Worm (Caenorhabditis elegans) whole organism, young adult: ENCODE results near the gene T24A6.1.

Source experiments
- B0261.1 ChIP-seq: sonication (generic microtip); optimal IDR thresholded peaks from 2 replicates; lab custom pipeline; 2016; ENCODE audit warnings: mild to moderate bottlenecking, missing genetic modification characterization, moderate library complexity, missing compliant biosample characterization
- D2030.7 ChIP-seq: fragments of 200-800 bp; sonication (Bioruptor generic); IDR thresholded peaks from 2 replicates; pipeline ENCODE4 v1.3.6; 2022; ENCODE audit warnings: missing genetic modification reagents, missing genetic modification characterization, missing compliant biosample characterization
- F10E7.11 ChIP-seq: sonication (generic microtip); optimal IDR thresholded peaks from 2 replicates; lab custom pipeline; 2017; ENCODE audit warnings: mild to moderate bottlenecking, missing genetic modification characterization, moderate library complexity, missing compliant biosample characterization
- F22D6.2 ChIP-seq: sonication (generic microtip); optimal IDR thresholded peaks from 2 replicates; lab custom pipeline; 2016; ENCODE audit warnings: mild to moderate bottlenecking, missing genetic modification characterization, missing compliant biosample characterization
- F23B12.7 ChIP-seq: sonication (generic microtip); optimal IDR thresholded peaks from 2 replicates; lab custom pipeline; 2017; ENCODE audit warnings: missing genetic modification characterization, mild to moderate bottlenecking, missing compliant biosample characterization, antibody characterized with exemption, moderate library complexity; ENCODE audit not compliant: insufficient read depth
- F33H1.4 ChIP-seq: fragments of 200-800 bp; sonication (Bioruptor generic); IDR thresholded peaks from 2 replicates; pipeline ENCODE4 v1.3.6; 2022; ENCODE audit warnings: missing genetic modification reagents, missing genetic modification characterization, missing compliant biosample characterization
- F39B2.1 ChIP-seq: fragments of 200-800 bp; sonication (Bioruptor generic); IDR thresholded peaks from 2 replicates; pipeline ENCODE4 v1.3.6; 2022; ENCODE audit warnings: missing genetic modification reagents, missing genetic modification characterization, missing compliant biosample characterization
- F55B11.4 ChIP-seq: sonication (generic microtip); optimal IDR thresholded peaks from 2 replicates; lab custom pipeline; 2016; ENCODE audit warnings: missing compliant biosample characterization, missing genetic modification characterization, borderline replicate concordance; ENCODE audit not compliant: insufficient read depth
- F57C9.4 ChIP-seq: sonication (generic microtip); optimal IDR thresholded peaks from 2 replicates; lab custom pipeline; 2017; ENCODE audit warnings: mild to moderate bottlenecking, missing genetic modification characterization, missing compliant biosample characterization
- K12H6.12 ChIP-seq: fragments of 200-800 bp; sonication (Bioruptor generic); optimal IDR thresholded peaks from 2 replicates; lab custom pipeline; 2018; ENCODE audit warnings: mild to moderate bottlenecking, missing genetic modification characterization, missing compliant biosample characterization
- Y53F4B.3 ChIP-seq: fragments of 200-800 bp; sonication (Bioruptor generic); IDR thresholded peaks from 2 replicates; pipeline ENCODE4 v1.3.6; 2022; ENCODE audit warnings: missing genetic modification reagents, missing genetic modification characterization, missing compliant biosample characterization
- Y53G8AR.9 ChIP-seq: fragments of 200-800 bp; sonication (Bioruptor generic); conservative IDR thresholded peaks from 2 replicates; pipeline ENCODE4 v1.3.6; 2022; ENCODE audit warnings: missing genetic modification reagents, missing genetic modification characterization, missing compliant biosample characterization
- Y56A3A.18 ChIP-seq: fragments of 200-800 bp; sonication (Bioruptor generic); IDR thresholded peaks from 2 replicates; pipeline ENCODE4 v1.3.6; 2022; ENCODE audit warnings: missing genetic modification reagents, missing genetic modification characterization, missing compliant biosample characterization
- Y67H2A.10 ChIP-seq: fragments of 200-800 bp; sonication (Bioruptor generic); conservative IDR thresholded peaks from 2 replicates; pipeline ENCODE4 v1.3.6; 2022; ENCODE audit warnings: missing genetic modification reagents, missing genetic modification characterization, missing compliant biosample characterization
- ZK185.1 ChIP-seq: sonication (generic microtip); optimal IDR thresholded peaks from 2 replicates; lab custom pipeline; 2016; ENCODE audit warnings: mild to moderate bottlenecking, missing genetic modification characterization, missing compliant biosample characterization; ENCODE audit not compliant: poor library complexity, severe bottlenecking
- attf-5 ChIP-seq: fragments of 200-800 bp; sonication (Bioruptor generic); optimal IDR thresholded peaks from 2 replicates; lab custom pipeline; 2018; ENCODE audit warnings: mild to moderate bottlenecking, missing genetic modification characterization, missing compliant biosample characterization
- bed-1 ChIP-seq: fragments of 200-800 bp; sonication (Bioruptor generic); IDR thresholded peaks from 2 replicates; pipeline ENCODE4 v1.3.6; 2022; ENCODE audit warnings: missing genetic modification reagents, missing genetic modification characterization, missing compliant biosample characterization
- cebp-1 ChIP-seq, 2 experiments: fragments of 200-800 bp in 1 of 2; sonication (Bioruptor generic) in 1 of 2; sonication (generic microtip) in 1 of 2; IDR thresholded peaks in 1 of 2; optimal IDR thresholded peaks in 1 of 2; 2 replicates each; pipeline versions ENCODE4 v1.3.6 to Lab custom; 2017 to 2022; ENCODE audit warnings: missing compliant biosample characterization in 2 of 2, missing genetic modification characterization in 2 of 2, mild to moderate bottlenecking in 1 of 2, missing genetic modification reagents in 1 of 2, moderate library complexity in 1 of 2
- cebp-2 ChIP-seq: fragments of 200-800 bp; sonication (Bioruptor generic); IDR thresholded peaks from 2 replicates; pipeline ENCODE4 v1.3.6; 2022; ENCODE audit warnings: missing genetic modification characterization, missing compliant biosample characterization
- ceh-91 ChIP-seq: fragments of 200-800 bp; sonication (Bioruptor generic); IDR thresholded peaks from 2 replicates; pipeline ENCODE4 v1.3.6; 2022; ENCODE audit warnings: missing genetic modification reagents, missing genetic modification characterization, missing compliant biosample characterization
- efl-1 ChIP-seq: fragments of 150-350 bp; optimal IDR thresholded peaks from 2 replicates; lab custom pipeline; 2014; ENCODE audit warnings: missing biosample characterization, missing genetic modification reagents, missing genetic modification characterization
- egrh-3 ChIP-seq: fragments of 200-800 bp; sonication (Bioruptor generic); IDR thresholded peaks from 2 replicates; pipeline ENCODE4 v1.3.6; 2022; ENCODE audit warnings: missing genetic modification reagents, missing genetic modification characterization, missing compliant biosample characterization
- ekl-4 ChIP-seq: fragments of 200-800 bp; sonication (Bioruptor generic); IDR thresholded peaks from 2 replicates; pipeline ENCODE4 v1.3.6; 2022; ENCODE audit warnings: missing genetic modification reagents, missing genetic modification characterization, missing compliant biosample characterization
- lag-1 ChIP-seq: fragments of 200-800 bp; sonication (Bioruptor generic); IDR thresholded peaks from 2 replicates; pipeline ENCODE4 v1.3.6; 2022; ENCODE audit warnings: missing genetic modification reagents, missing genetic modification characterization, missing compliant biosample characterization
- lsl-1 ChIP-seq: fragments of 200-800 bp; sonication (Bioruptor generic); optimal IDR thresholded peaks from 2 replicates; lab custom pipeline; 2018; ENCODE audit warnings: mild to moderate bottlenecking, missing genetic modification characterization, moderate library complexity, missing compliant biosample characterization
- madf-3 ChIP-seq: fragments of 200-800 bp; sonication (Bioruptor generic); IDR thresholded peaks from 2 replicates; pipeline ENCODE4 v1.3.6; 2022; ENCODE audit warnings: missing genetic modification reagents, missing genetic modification characterization, missing compliant biosample characterization
- mes-4 ChIP-seq: sonication (generic microtip); optimal IDR thresholded peaks from 2 replicates; lab custom pipeline; 2016; ENCODE audit warnings: missing genotype, missing genetic modification characterization, missing compliant biosample characterization
- nfya-2 ChIP-seq: fragments of 200-800 bp; sonication (Bioruptor generic); IDR thresholded peaks from 2 replicates; pipeline ENCODE4 v1.3.6; 2022; ENCODE audit warnings: missing genetic modification reagents, missing genetic modification characterization, missing compliant biosample characterization
- nhr-90 ChIP-seq: sonication (generic microtip); optimal IDR thresholded peaks from 2 replicates; lab custom pipeline; 2016; ENCODE audit warnings: missing genotype, mild to moderate bottlenecking, missing genetic modification characterization, missing compliant biosample characterization
- pha-4 ChIP-seq: fragments of 150-350 bp; sonication (generic microtip); optimal IDR thresholded peaks from 2 replicates; lab custom pipeline; 2014; ENCODE audit warnings: missing biosample characterization, missing genetic modification reagents, missing genetic modification characterization
- rcor-1 ChIP-seq: fragments of 200-800 bp; sonication (Bioruptor generic); IDR thresholded peaks from 2 replicates; pipeline ENCODE4 v1.3.6; 2022; ENCODE audit warnings: missing genetic modification reagents, missing genetic modification characterization, missing compliant biosample characterization
- rec-8 ChIP-seq, 2 experiments: sonication (generic microtip); optimal IDR thresholded peaks; 2 replicates each; lab custom pipeline; 2016; ENCODE audit warnings: mild to moderate bottlenecking in 2 of 2, missing genetic modification characterization in 2 of 2, missing genetic modification reagents in 2 of 2, missing genotype in 2 of 2, missing biosample characterization in 1 of 2, missing compliant biosample characterization in 1 of 2, moderate library complexity in 1 of 2
- repo-1 ChIP-seq: sonication (generic microtip); optimal IDR thresholded peaks from 2 replicates; lab custom pipeline; 2017; ENCODE audit warnings: mild to moderate bottlenecking, missing genetic modification characterization, missing compliant biosample characterization
- snpc-3.4 ChIP-seq: sonication (generic microtip); optimal IDR thresholded peaks from 2 replicates; lab custom pipeline; 2017; ENCODE audit warnings: missing genetic modification characterization, mild to moderate bottlenecking, missing compliant biosample characterization, antibody characterized with exemption, moderate library complexity, missing genotype, missing genetic modification reagents
- xnd-1 ChIP-seq: sonication (generic microtip); optimal IDR thresholded peaks from 2 replicates; lab custom pipeline; 2016; ENCODE audit warnings: missing genotype, missing genetic modification reagents, missing genetic modification characterization, missing compliant biosample characterization
- zfh-2 ChIP-seq: fragments of 200-800 bp; sonication (Bioruptor generic); conservative IDR thresholded peaks from 2 replicates; pipeline ENCODE4 v1.3.6; 2022; ENCODE audit warnings: missing genetic modification reagents, missing genetic modification characterization, missing compliant biosample characterization
- ztf-22 ChIP-seq: fragments of 200-800 bp; sonication (Bioruptor generic); optimal IDR thresholded peaks from 2 replicates; lab custom pipeline; 2018; ENCODE audit warnings: mild to moderate bottlenecking, missing genetic modification characterization, moderate library complexity, missing compliant biosample characterization
- ztf-28 ChIP-seq: fragments of 200-800 bp; sonication (Bioruptor generic); IDR thresholded peaks from 2 replicates; pipeline ENCODE4 v1.3.6; 2022; ENCODE audit warnings: missing genetic modification reagents, missing genetic modification characterization, missing compliant biosample characterization
- ztf-3 ChIP-seq: fragments of 200-800 bp; sonication (Bioruptor generic); optimal IDR thresholded peaks from 2 replicates; lab custom pipeline; 2018; ENCODE audit warnings: mild to moderate bottlenecking, missing genetic modification characterization, missing compliant biosample characterization
- ztf-6 ChIP-seq: fragments of 200-800 bp; sonication (Bioruptor generic); IDR thresholded peaks from 2 replicates; pipeline ENCODE4 v1.3.6; 2022; ENCODE audit warnings: missing genetic modification reagents, missing genetic modification characterization, missing compliant biosample characterization

T24A6.1 gene

ce11 chrV:3579795-3580194 lies 21.0 kb downstream of the T24A6.1 start (continued):
- TF ChIP-seq F39B2.1 (no peak), rcor-1 (GFP tag; lab: Robert Waterston, UW) (peak; percentile 24; the same call in 1 of the 2 replicates), K12H6.12 (tag; lab: Kevin White, UChicago) (no peak), ZK185.1 (tag; lab: Kevin White, UChicago) (no peak), cebp-1 (GFP tag; IDR thresholded peaks at IDR 0.05; lab: Robert Waterston, UW) (no peak), cebp-1 (tag; optimal IDR thresholded peaks at IDR 0.05; lab: Kevin White, UChicago) (peak; percentile 45), ceh-91 (no peak), F33H1.4 (GFP tag; lab: Robert Waterston, UW) (no peak), mes-4 (tag; lab: Kevin White, UChicago) (no peak), ztf-3 (GFP tag; lab: Kevin White, UChicago) (no peak)
- TF ChIP-seq, all 124 proteins: peak for 10

DNA sequence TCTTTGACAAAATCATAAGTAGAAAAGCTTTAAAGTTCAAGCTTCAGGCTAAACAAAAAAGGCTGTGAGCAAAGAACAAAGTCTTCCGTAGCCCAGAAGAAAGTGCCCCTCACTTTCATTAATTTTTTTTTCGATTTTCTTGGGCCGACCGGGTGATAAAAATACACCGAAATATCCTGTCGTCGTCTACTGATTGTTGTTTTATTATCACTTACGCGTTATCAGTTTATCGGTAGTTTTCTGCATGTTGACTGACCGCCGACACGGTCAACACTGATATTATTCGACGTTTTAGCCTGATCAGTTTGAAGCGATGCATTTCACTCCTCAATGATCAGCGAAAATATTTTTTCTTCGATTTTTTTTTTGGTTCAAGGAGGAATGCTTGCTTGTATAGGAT lies 21.5 kb downstream of the T24A6.1 start:
- TF ChIP-seq cebp-2 (GFP tag; lab: Robert Waterston, UW) (no peak), Y53G8AR.9 (no peak), madf-3 (GFP tag; lab: Robert Waterston, UW) (0 out of 2 replicates have a peak, but pooled peaks have one; percentile 9), Y56A3A.18 (GFP tag; lab: Robert Waterston, UW) (peak; percentile 23; the same call in 1 of the 2 replicates)

DNA sequence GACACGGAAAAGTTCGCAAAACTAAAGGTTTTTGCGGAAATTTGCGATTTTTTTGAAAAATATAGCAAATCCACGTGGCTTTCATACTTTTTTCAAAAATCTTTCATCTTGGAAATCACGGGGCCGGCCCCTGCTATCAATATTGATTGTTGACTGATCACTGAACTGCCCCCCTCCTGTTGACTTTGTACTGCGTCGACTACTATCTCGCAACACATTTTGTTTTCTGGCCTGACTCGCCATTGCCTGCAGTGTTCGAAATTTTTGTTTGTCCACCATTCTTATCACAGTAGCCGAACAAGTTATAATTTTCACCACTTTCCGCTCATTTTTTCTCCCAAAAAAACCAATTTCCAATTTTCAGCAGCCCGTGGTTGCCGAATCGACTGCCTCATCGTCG lies 22.2 kb downstream of the T24A6.1 start:
- TF ChIP-seq attf-5 (GFP tag; lab: Kevin White, UChicago) (peak; percentile 2), ekl-4 (GFP tag; lab: Robert Waterston, UW) (no peak), Y53F4B.3 (no peak)

- TF ChIP-seq ztf-22 (GFP tag; lab: Kevin White, UChicago) (no peak), ztf-28 (GFP tag; lab: Robert Waterston, UW) (no peak), bed-1 (GFP tag; lab: Robert Waterston, UW) (no peak), repo-1 (no peak), zfh-2 (GFP tag; lab: Robert Waterston, UW) (peak; percentile 65), F33H1.4 (GFP tag; lab: Robert Waterston, UW) (no peak), lag-1 (0 out of 2 replicates have a peak, but pooled peaks have one; percentile 5), egrh-3 (GFP tag; lab: Robert Waterston, UW) (peak; percentile 6; the same call in 1 of the 2 replicates)
These were observed 22.8 kb downstream of the T24A6.1 start for ce11 chrV:3581643-3582042.

ce11 chrV:3582086-3582485 lies 23.2 kb downstream of the T24A6.1 start:
- TF ChIP-seq ztf-6 (no peak), F23B12.7 (peak; percentile 61), lag-1 (no peak), D2030.7 (GFP tag; lab: Robert Waterston, UW) (peak; percentile 60), efl-1 (no peak), F55B11.4 (tag; lab: Kevin White, UChicago) (no peak), lsl-1 (GFP tag; lab: Kevin White, UChicago) (peak; percentile 43), B0261.1 (peak; percentile 65), xnd-1 (no peak), F10E7.11 (no peak), pha-4 (tag; lab: Kevin White, UChicago) (no peak), nfya-2 (GFP tag; lab: Robert Waterston, UW) (0 out of 2 replicates have a peak, but pooled peaks have one; percentile 25), Y53F4B.3 (peak; percentile 28; the same call in 1 of the 2 replicates), Y67H2A.10 (GFP tag; lab: Robert Waterston, UW) (no peak), rec-8 (tag; optimal IDR thresholded peaks at IDR 0.05; lab: Kevin White, UChicago) (peak in 1 of 2 experiments; percentile 35), ekl-4 (GFP tag; lab: Robert Waterston, UW) (no peak), ZK185.1 (tag; lab: Kevin White, UChicago) (no peak), snpc-3.4 (tag; lab: Kevin White, UChicago) (peak; percentile 62), F57C9.4 (tag; lab: Kevin White, UChicago) (no peak), F22D6.2 (tag; lab: Kevin White, UChicago) (no peak), nhr-90 (tag; lab: Kevin White, UChicago) (no peak)
